Fruit fly (Drosophila melanogaster) whole organism, embryonic: ENCODE results near the gene CG14282.

ENCODE experiments used
- B-H1 ChIP-seq: fragments of 200-800 bp; sonication (Bioruptor generic); IDR thresholded peaks from 3 replicates; pipeline ENCODE4 v1.3.6; 2022; ENCODE audit warnings: missing biosample characterization, missing genetic modification characterization
- CG10274 ChIP-seq: fragments of 200-800 bp; sonication (Bioruptor generic); optimal IDR thresholded peaks from 3 replicates; lab custom pipeline; 2017; ENCODE audit warnings: missing biosample characterization, mild to moderate bottlenecking, missing genetic modification characterization
- CG10366 ChIP-seq: fragments of 200-800 bp; sonication (Bioruptor generic); IDR thresholded peaks from 2 replicates; pipeline ENCODE4 v1.3.6; 2022; ENCODE audit warnings: missing biosample characterization, missing genetic modification characterization
- CG10462 ChIP-seq: fragments of 200-800 bp; sonication (Bioruptor generic); optimal IDR thresholded peaks from 2 replicates; lab custom pipeline; 2016; ENCODE audit warnings: missing biosample characterization, missing genetic modification characterization
- CG12744 ChIP-seq: fragments of 200-800 bp; sonication (Bioruptor generic); optimal IDR thresholded peaks from 2 replicates; lab custom pipeline; 2016; ENCODE audit warnings: missing biosample characterization, missing genetic modification characterization
- CG13424 ChIP-seq: fragments of 200-800 bp; sonication (Bioruptor generic); optimal IDR thresholded peaks from 2 replicates; lab custom pipeline; 2019; ENCODE audit warnings: missing biosample characterization, mild to moderate bottlenecking, missing genetic modification characterization, moderate library complexity
- CG14014 ChIP-seq: fragments of 200-800 bp; sonication (Bioruptor generic); IDR thresholded peaks from 2 replicates; pipeline ENCODE4 v1.3.6; 2022; ENCODE audit warnings: missing biosample characterization, missing genetic modification characterization
- CG15073 ChIP-seq: fragments of 200-800 bp; sonication (Bioruptor generic); optimal IDR thresholded peaks from 2 replicates; lab custom pipeline; 2016; ENCODE audit warnings: missing biosample characterization, missing genetic modification characterization
- CG15479 ChIP-seq: fragments of 200-800 bp; sonication (Bioruptor generic); optimal IDR thresholded peaks from 3 replicates; lab custom pipeline; 2019; ENCODE audit warnings: missing biosample characterization, mild to moderate bottlenecking, missing genetic modification characterization, moderate library complexity
- CG15696 ChIP-seq: fragments of 200-800 bp; sonication (Bioruptor generic); optimal IDR thresholded peaks from 2 replicates; lab custom pipeline; 2019; ENCODE audit warnings: missing biosample characterization, mild to moderate bottlenecking, missing genetic modification characterization, moderate library complexity
- CG16813 ChIP-seq: fragments of 200-800 bp; sonication (Bioruptor generic); IDR thresholded peaks from 3 replicates; pipeline ENCODE4 v1.3.6; 2022; ENCODE audit warnings: missing biosample characterization, missing genetic modification characterization; ENCODE audit not compliant: partially characterized antibody
- CG17359 ChIP-seq: fragments of 200-800 bp; sonication (Bioruptor generic); optimal IDR thresholded peaks from 3 replicates; lab custom pipeline; 2018; ENCODE audit warnings: missing biosample characterization, mild to moderate bottlenecking, missing genetic modification characterization, moderate library complexity
- CG17829 ChIP-seq: fragments of 200-800 bp; optimal IDR thresholded peaks from 2 replicates; lab custom pipeline; 2019; ENCODE audit warnings: missing biosample characterization, mild to moderate bottlenecking, missing genetic modification characterization, moderate library complexity
- CG2202 ChIP-seq: fragments of 200-800 bp; sonication (Bioruptor generic); optimal IDR thresholded peaks from 2 replicates; lab custom pipeline; 2018; ENCODE audit warnings: missing biosample characterization, mild to moderate bottlenecking, missing genetic modification characterization
- CG33213 ChIP-seq: fragments of 200-800 bp; sonication (Bioruptor generic); optimal IDR thresholded peaks from 3 replicates; lab custom pipeline; 2016; ENCODE audit warnings: missing biosample characterization, missing genetic modification characterization
- CG43689 ChIP-seq: fragments of 200-800 bp; sonication (Bioruptor generic); IDR thresholded peaks from 2 replicates; pipeline ENCODE4 v1.3.6; 2022; ENCODE audit warnings: missing biosample characterization, missing genetic modification characterization
- CG5245 ChIP-seq: fragments of 200-800 bp; sonication (Bioruptor generic); optimal IDR thresholded peaks from 3 replicates; lab custom pipeline; 2016; ENCODE audit warnings: missing biosample characterization, missing genetic modification characterization
- CG7786 ChIP-seq: fragments of 200-800 bp; sonication (Bioruptor generic); optimal IDR thresholded peaks from 2 replicates; lab custom pipeline; 2016; ENCODE audit warnings: missing biosample characterization, missing genetic modification characterization
- CG9932 ChIP-seq: fragments of 200-800 bp; sonication (Bioruptor generic); IDR thresholded peaks from 2 replicates; pipeline ENCODE4 v1.3.6; 2022; ENCODE audit warnings: missing biosample characterization, missing genetic modification characterization
- CrebB ChIP-seq: fragments of 200-800 bp; sonication (Bioruptor generic); optimal IDR thresholded peaks from 3 replicates; lab custom pipeline; 2018; ENCODE audit warnings: missing biosample characterization, mild to moderate bottlenecking, missing genetic modification characterization
- Deaf1 ChIP-seq: fragments of 200-800 bp; optimal IDR thresholded peaks from 3 replicates; lab custom pipeline; 2019; ENCODE audit warnings: missing biosample characterization, mild to moderate bottlenecking, missing genetic modification characterization, moderate library complexity
- Doc2 ChIP-seq: fragments of 200-800 bp; sonication (Bioruptor generic); IDR thresholded peaks from 2 replicates; pipeline ENCODE4 v1.3.6; 2022; ENCODE audit warnings: missing biosample characterization, missing genetic modification characterization
- ERR ChIP-seq: fragments of 200-800 bp; sonication (Bioruptor generic); optimal IDR thresholded peaks from 2 replicates; lab custom pipeline; 2016; ENCODE audit warnings: missing biosample characterization, missing genetic modification characterization
- Gug ChIP-seq: fragments of 200-800 bp; sonication (Bioruptor generic); IDR thresholded peaks from 4 replicates; pipeline ENCODE4 v1.3.6; 2022; ENCODE audit warnings: missing biosample characterization, missing genetic modification characterization
- HHEX ChIP-seq: fragments of 200-800 bp; sonication (Bioruptor generic); optimal IDR thresholded peaks from 3 replicates; lab custom pipeline; 2017; ENCODE audit warnings: missing biosample characterization, mild to moderate bottlenecking, missing genetic modification characterization, missing genetic modification reagents
- Hr78 ChIP-seq, 2 experiments: fragments of 200-800 bp in 1 of 2; fragments of >200 bp in 1 of 2; sonication (Bioruptor generic) in 1 of 2; optimal IDR thresholded peaks; 2 replicates each; lab custom pipeline; 2017 to 2019; ENCODE audit warnings: missing biosample characterization in 2 of 2, missing genetic modification characterization in 2 of 2, mild to moderate bottlenecking in 1 of 2, moderate library complexity in 1 of 2
- Mes4 ChIP-seq: fragments of 200-800 bp; sonication (Bioruptor generic); optimal IDR thresholded peaks from 2 replicates; lab custom pipeline; 2016; ENCODE audit warnings: missing biosample characterization, missing genetic modification characterization
- NC2α ChIP-seq: fragments of 200-800 bp; sonication (Bioruptor generic); optimal IDR thresholded peaks from 2 replicates; lab custom pipeline; 2016; ENCODE audit warnings: missing biosample characterization, missing genetic modification characterization
- NfI ChIP-seq: fragments of 200-800 bp; sonication (Bioruptor generic); optimal IDR thresholded peaks from 3 replicates; lab custom pipeline; 2018; ENCODE audit warnings: missing biosample characterization, mild to moderate bottlenecking, missing genetic modification characterization, moderate library complexity
- Opbp ChIP-seq: fragments of 200-800 bp; sonication (Bioruptor generic); IDR thresholded peaks from 3 replicates; pipeline ENCODE4 v1.3.6; 2022; ENCODE audit warnings: missing biosample characterization, missing genetic modification characterization; ENCODE audit not compliant: partially characterized antibody
- Pdp1 ChIP-seq, 2 experiments: fragments of 200-800 bp; sonication (Bioruptor generic); optimal IDR thresholded peaks; 3 replicates each; lab custom pipeline; 2016; ENCODE audit warnings: missing biosample characterization in 2 of 2, missing genetic modification characterization in 2 of 2, mild to moderate bottlenecking in 1 of 2, moderate library complexity in 1 of 2
- Xrp1 ChIP-seq: fragments of 200-800 bp; sonication (Bioruptor generic); IDR thresholded peaks from 2 replicates; pipeline ENCODE4 v1.3.6; 2022; ENCODE audit warnings: missing biosample characterization, missing genetic modification characterization
- abd-A ChIP-seq: fragments of 200-800 bp; sonication (Bioruptor generic); optimal IDR thresholded peaks from 3 replicates; lab custom pipeline; 2019; ENCODE audit warnings: missing biosample characterization, mild to moderate bottlenecking, missing genetic modification characterization, moderate library complexity
- aop ChIP-seq: fragments of 200-800 bp; sonication (Bioruptor generic); IDR thresholded peaks from 2 replicates; pipeline ENCODE4 v1.3.6; 2022; ENCODE audit warnings: missing biosample characterization, missing genetic modification characterization
- ap ChIP-seq: fragments of 200-800 bp; sonication (Bioruptor generic); IDR thresholded peaks from 2 replicates; pipeline ENCODE4 v1.3.6; 2022; ENCODE audit warnings: missing biosample characterization, missing genetic modification characterization
- ash1 ChIP-seq: fragments of 200-800 bp; sonication (Bioruptor generic); optimal IDR thresholded peaks from 2 replicates; lab custom pipeline; 2018; ENCODE audit warnings: missing biosample characterization, mild to moderate bottlenecking, missing genetic modification characterization
- ato ChIP-seq: fragments of 200-800 bp; sonication (Bioruptor generic); IDR thresholded peaks from 2 replicates; pipeline ENCODE4 v1.3.6; 2022; ENCODE audit warnings: missing biosample characterization, missing genetic modification characterization; ENCODE audit not compliant: partially characterized antibody
- bcd ChIP-seq: fragments of 200-800 bp; sonication (Bioruptor generic); optimal IDR thresholded peaks from 2 replicates; lab custom pipeline; 2017; ENCODE audit warnings: missing biosample characterization, mild to moderate bottlenecking, missing genetic modification characterization
- grau ChIP-seq: fragments of 200-800 bp; optimal IDR thresholded peaks from 3 replicates; lab custom pipeline; 2019; ENCODE audit warnings: missing biosample characterization, mild to moderate bottlenecking, missing genetic modification characterization, moderate library complexity
- jumu ChIP-seq: fragments of 200-800 bp; sonication (Bioruptor generic); optimal IDR thresholded peaks from 3 replicates; lab custom pipeline; 2016; ENCODE audit warnings: missing biosample characterization, missing genetic modification characterization
- knrl ChIP-seq: fragments of 200-800 bp; sonication (Bioruptor generic); IDR thresholded peaks from 3 replicates; pipeline ENCODE4 v1.3.6; 2022; ENCODE audit warnings: missing biosample characterization, missing genetic modification characterization; ENCODE audit not compliant: partially characterized antibody
- nmo ChIP-seq: fragments of 200-800 bp; sonication (Bioruptor generic); optimal IDR thresholded peaks from 2 replicates; lab custom pipeline; 2018; ENCODE audit warnings: missing biosample characterization, mild to moderate bottlenecking, missing genetic modification characterization, moderate library complexity
- nom ChIP-seq: fragments of 200-800 bp; sonication (Bioruptor generic); optimal IDR thresholded peaks from 2 replicates; lab custom pipeline; 2017; ENCODE audit warnings: missing biosample characterization, missing genetic modification characterization, mild to moderate bottlenecking, moderate library complexity, missing genetic modification reagents
- row ChIP-seq: fragments of 200-800 bp; sonication (Bioruptor generic); IDR thresholded peaks from 3 replicates; pipeline ENCODE4 v1.3.6; 2022; ENCODE audit warnings: missing biosample characterization, missing genetic modification characterization
- sd ChIP-seq: fragments of 200-800 bp; sonication (Bioruptor generic); optimal IDR thresholded peaks from 3 replicates; lab custom pipeline; 2018; ENCODE audit warnings: missing biosample characterization, mild to moderate bottlenecking, missing genetic modification characterization, moderate library complexity
- sima ChIP-seq: fragments of 200-800 bp; sonication (Bioruptor generic); optimal IDR thresholded peaks from 2 replicates; lab custom pipeline; 2016; ENCODE audit warnings: missing biosample characterization, missing genetic modification characterization
- unpg ChIP-seq: fragments of 200-800 bp; sonication (Bioruptor generic); optimal IDR thresholded peaks from 3 replicates; lab custom pipeline; 2018; ENCODE audit warnings: missing biosample characterization, mild to moderate bottlenecking, missing genetic modification characterization, moderate library complexity
- zen ChIP-seq: fragments of 200-800 bp; sonication (Bioruptor generic); optimal IDR thresholded peaks from 3 replicates; lab custom pipeline; 2018; ENCODE audit warnings: missing biosample characterization, mild to moderate bottlenecking, missing genetic modification characterization, moderate library complexity

CG14282 gene

dm6 chr3R:19165620-19166055 is 11.2 kb upstream of the CG14282 start (continued):
- TF ChIP-seq abd-A (tag; lab: Kevin White, UChicago): peak; percentile 64
- no peak for TF ChIP-seq unpg (GFP tag; lab: Kevin White, UChicago)
- TF ChIP-seq Deaf1 (tag; lab: Kevin White, UChicago): peak; percentile 69
- TF ChIP-seq HHEX (GFP tag; lab: Kevin White, UChicago): no peak

dm6 chr3R:19166077-19166778 is 10.6 kb upstream of the CG14282 start:
- TF ChIP-seq row (peak; percentile 60; the same call in 2 of the 3 replicates), grau (tag; lab: Kevin White, UChicago) (no peak), ato (GFP tag; lab: Robert Waterston, UW) (no peak), CG10274 (GFP tag; lab: Kevin White, UChicago) (no peak), CG7786 (GFP tag; lab: Kevin White, UChicago) (no peak), sd (tag; lab: Kevin White, UChicago) (peak; percentile 60), ERR (GFP tag; lab: Kevin White, UChicago) (no peak), nmo (GFP tag; lab: Kevin White, UChicago) (no peak), CG10366 (GFP tag; lab: Robert Waterston, UW) (no peak), Opbp (no peak), CG15696 (tag; lab: Kevin White, UChicago) (no peak), Hr78 (GFP tag; optimal IDR thresholded peaks at IDR 0.05; lab: Kevin White, UChicago) (no peak), ap (GFP tag; lab: Robert Waterston, UW) (no peak), Pdp1 (GFP tag; optimal IDR thresholded peaks at IDR 0.05; lab: Kevin White, UChicago) (peak in 1 of 2 experiments; percentile 37), CG13424 (tag; lab: Kevin White, UChicago) (no peak), NC2α (GFP tag; lab: Kevin White, UChicago) (no peak), B-H1 (GFP tag; lab: Robert Waterston, UW) (no peak), CG17359 (tag; lab: Kevin White, UChicago) (no peak), nom (no peak), Gug (GFP tag; lab: Robert Waterston, UW) (no peak), CG14014 (GFP tag; lab: Robert Waterston, UW) (no peak), Mes4 (GFP tag; lab: Kevin White, UChicago) (no peak), CG5245 (no peak), CG33213 (GFP tag; lab: Kevin White, UChicago) (no peak), NfI (GFP tag; lab: Kevin White, UChicago) (no peak), CG16813 (GFP tag; lab: Robert Waterston, UW) (no peak), ash1 (GFP tag; lab: Kevin White, UChicago) (no peak), aop (GFP tag; lab: Robert Waterston, UW) (no peak), CG2202 (tag; lab: Kevin White, UChicago) (no peak), sima (GFP tag; lab: Kevin White, UChicago) (no peak), CG15073 (GFP tag; lab: Kevin White, UChicago) (no peak), Xrp1 (GFP tag; lab: Robert Waterston, UW) (peak; percentile 24; the same call in 1 of the 2 replicates), zen (tag; lab: Kevin White, UChicago) (no peak), CG43689 (GFP tag; lab: Robert Waterston, UW) (no peak), CG9932 (GFP tag; lab: Robert Waterston, UW) (no peak), Doc2 (GFP tag; lab: Robert Waterston, UW) (no peak), CrebB (tag; lab: Kevin White, UChicago) (no peak), CG17829 (tag; lab: Kevin White, UChicago) (no peak), knrl (GFP tag; lab: Robert Waterston, UW) (no peak), CG10462 (GFP tag; lab: Kevin White, UChicago) (no peak), bcd (no peak), jumu (no peak), CG15479 (GFP tag; lab: Kevin White, UChicago) (no peak), CG12744 (GFP tag; lab: Kevin White, UChicago) (no peak)
